Worm (Caenorhabditis elegans) whole organism, L1 larva: ENCODE measurements around the gene gck-2.

Experiments used
- C04F5.9 ChIP-seq: sonication (generic microtip); optimal IDR thresholded peaks from 2 replicates; lab custom pipeline; 2016; ENCODE audit warnings: missing genetic modification characterization, missing compliant biosample characterization
- C34B4.2 ChIP-seq: sonication (generic microtip); optimal IDR thresholded peaks from 2 replicates; lab custom pipeline; 2017; ENCODE audit warnings: mild to moderate bottlenecking, missing genetic modification characterization, missing compliant biosample characterization
- aha-1 ChIP-seq: fragments of 150-350 bp; optimal IDR thresholded peaks from 2 replicates; lab custom pipeline; 2014; ENCODE audit warnings: missing biosample characterization, missing genetic modification characterization
- aly-2 ChIP-seq: fragments of 150-350 bp; optimal IDR thresholded peaks from 2 replicates; lab custom pipeline; 2014; ENCODE audit warnings: missing biosample characterization, missing genetic modification characterization
- blmp-1 ChIP-seq: fragments of 150-350 bp; optimal IDR thresholded peaks from 2 replicates; lab custom pipeline; 2014; ENCODE audit warnings: missing biosample characterization, missing genetic modification characterization
- ceh-82 ChIP-seq, 3 experiments: fragments of 150-350 bp in 1 of 3; sonication (generic microtip) in 2 of 3; optimal IDR thresholded peaks; 2 replicates each; lab custom pipeline; 2014 to 2017; ENCODE audit warnings: missing biosample characterization in 3 of 3, missing genetic modification characterization in 3 of 3
- ces-1 ChIP-seq: fragments of 150-350 bp; optimal IDR thresholded peaks from 2 replicates; lab custom pipeline; 2014; ENCODE audit warnings: missing biosample characterization, missing genetic modification reagents, missing genetic modification characterization
- dsc-1 ChIP-seq: sonication (generic microtip); optimal IDR thresholded peaks from 2 replicates; lab custom pipeline; 2016; ENCODE audit warnings: mild to moderate bottlenecking, missing genetic modification characterization, missing compliant biosample characterization
- efl-1 ChIP-seq, 4 experiments: fragments of 150-350 bp; optimal IDR thresholded peaks in 3 of 4; peaks in 1 of 4; 1 replicate in 1 of 4; 2 replicates in 3 of 4; lab custom pipeline; 2014; ENCODE audit warnings: missing biosample characterization in 2 of 4, missing genetic modification characterization in 2 of 4, missing genetic modification reagents in 2 of 4
- elt-2 ChIP-seq: sonication (generic microtip); optimal IDR thresholded peaks from 2 replicates; lab custom pipeline; 2016; ENCODE audit warnings: missing genetic modification characterization, mild to moderate bottlenecking, inconsistent platforms, missing compliant biosample characterization, missing genetic modification reagents
- ets-5 ChIP-seq: fragments of 200-800 bp; sonication (Bioruptor generic); IDR thresholded peaks from 2 replicates; pipeline ENCODE4 v1.3.6; 2022; ENCODE audit warnings: missing genetic modification characterization, missing compliant biosample characterization
- fkh-4 ChIP-seq: sonication (generic microtip); optimal IDR thresholded peaks from 2 replicates; lab custom pipeline; 2016; ENCODE audit warnings: missing compliant biosample characterization, missing genetic modification characterization, borderline replicate concordance
- fkh-8 ChIP-seq: sonication (generic microtip); optimal IDR thresholded peaks from 2 replicates; lab custom pipeline; 2016; ENCODE audit warnings: mild to moderate bottlenecking, missing genetic modification characterization, missing compliant biosample characterization
- hlh-4 ChIP-seq: sonication (generic microtip); optimal IDR thresholded peaks from 2 replicates; lab custom pipeline; 2016; ENCODE audit warnings: mild to moderate bottlenecking, missing genetic modification characterization, missing compliant biosample characterization
- lin-14 ChIP-seq: fragments of 200-800 bp; sonication (Bioruptor generic); optimal IDR thresholded peaks from 2 replicates; lab custom pipeline; 2018; ENCODE audit warnings: mild to moderate bottlenecking, missing genetic modification characterization, moderate library complexity, missing compliant biosample characterization
- lin-39 ChIP-seq: fragments of 150-350 bp; optimal IDR thresholded peaks from 2 replicates; lab custom pipeline; 2014; ENCODE audit warnings: missing biosample characterization, missing genetic modification reagents, missing genetic modification characterization
- lir-3 ChIP-seq: sonication (generic microtip); optimal IDR thresholded peaks from 2 replicates; lab custom pipeline; 2016; ENCODE audit warnings: mild to moderate bottlenecking, missing genetic modification characterization, moderate library complexity, missing compliant biosample characterization; ENCODE audit not compliant: poor library complexity
- lsy-2 ChIP-seq, 2 experiments: fragments of 150-350 bp; optimal IDR thresholded peaks; 2 replicates each; lab custom pipeline; 2014; ENCODE audit warnings: missing biosample characterization in 2 of 2, missing genetic modification characterization in 2 of 2
- mab-9 ChIP-seq: fragments of 200-800 bp; sonication (Bioruptor generic); IDR thresholded peaks from 2 replicates; pipeline ENCODE4 v1.3.6; 2022; ENCODE audit warnings: missing genetic modification reagents, missing genetic modification characterization, missing compliant biosample characterization
- mef-2 ChIP-seq: fragments of 150-350 bp; optimal IDR thresholded peaks from 2 replicates; lab custom pipeline; 2014; ENCODE audit warnings: missing biosample characterization, missing genetic modification characterization
- mep-1 ChIP-seq: fragments of 150-350 bp; optimal IDR thresholded peaks from 2 replicates; lab custom pipeline; 2014; ENCODE audit warnings: missing biosample characterization, missing genetic modification characterization
- nhr-12 ChIP-seq: sonication (generic microtip); optimal IDR thresholded peaks from 2 replicates; lab custom pipeline; 2017; ENCODE audit warnings: missing biosample characterization, missing genetic modification characterization
- nhr-19 ChIP-seq: fragments of 200-800 bp; sonication (Bioruptor generic); conservative IDR thresholded peaks from 2 replicates; pipeline ENCODE4 v1.3.6; 2022; ENCODE audit warnings: missing genetic modification characterization, missing compliant biosample characterization
- nhr-20 ChIP-seq: sonication (generic microtip); optimal IDR thresholded peaks from 2 replicates; lab custom pipeline; 2016; ENCODE audit warnings: mild to moderate bottlenecking, missing genetic modification characterization, missing compliant biosample characterization
- nhr-237 ChIP-seq: fragments of 150-350 bp; optimal IDR thresholded peaks from 2 replicates; lab custom pipeline; 2014; ENCODE audit warnings: missing biosample characterization, missing genetic modification characterization
- nhr-47 ChIP-seq: sonication (generic microtip); optimal IDR thresholded peaks from 2 replicates; lab custom pipeline; 2016; ENCODE audit warnings: mild to moderate bottlenecking, missing genetic modification characterization, moderate library complexity, missing compliant biosample characterization
- nhr-71 ChIP-seq: sonication (generic microtip); optimal IDR thresholded peaks from 2 replicates; lab custom pipeline; 2016; ENCODE audit warnings: mild to moderate bottlenecking, missing genetic modification characterization, moderate library complexity, missing compliant biosample characterization
- nhr-84 ChIP-seq: sonication (generic microtip); optimal IDR thresholded peaks from 2 replicates; lab custom pipeline; 2017; ENCODE audit warnings: missing biosample characterization, missing genetic modification characterization
- nhr-85 ChIP-seq: sonication (generic microtip); peaks from one replicate; lab custom pipeline; 2016; ENCODE audit warnings: missing genetic modification characterization, inconsistent platforms, missing compliant biosample characterization
- nhr-90 ChIP-seq: sonication (generic microtip); optimal IDR thresholded peaks from 2 replicates; lab custom pipeline; 2016; ENCODE audit warnings: mild to moderate bottlenecking, missing genetic modification characterization, missing compliant biosample characterization; ENCODE audit not compliant: poor library complexity
- pag-3 ChIP-seq: sonication (generic microtip); optimal IDR thresholded peaks from 2 replicates; lab custom pipeline; 2017; ENCODE audit warnings: missing genetic modification characterization, mild to moderate bottlenecking, missing compliant biosample characterization, antibody characterized with exemption, borderline replicate concordance; ENCODE audit not compliant: insufficient read depth
- pax-3 ChIP-seq: fragments of 200-800 bp; sonication (Bioruptor generic); optimal IDR thresholded peaks from 2 replicates; lab custom pipeline; 2018; ENCODE audit warnings: mild to moderate bottlenecking, missing genetic modification characterization, moderate library complexity, missing compliant biosample characterization
- rnt-1 ChIP-seq: sonication (generic microtip); optimal IDR thresholded peaks from 2 replicates; lab custom pipeline; 2016; ENCODE audit warnings: mild to moderate bottlenecking, missing genetic modification characterization, moderate library complexity, missing compliant biosample characterization
- snu-23 ChIP-seq: sonication (generic microtip); optimal IDR thresholded peaks from 2 replicates; lab custom pipeline; 2016; ENCODE audit warnings: missing genetic modification characterization, missing compliant biosample characterization
- sox-4 ChIP-seq: sonication (generic microtip); optimal IDR thresholded peaks from 2 replicates; lab custom pipeline; 2016; ENCODE audit warnings: missing genetic modification characterization, missing compliant biosample characterization
- tbx-2 ChIP-seq: sonication (generic microtip); optimal IDR thresholded peaks from 2 replicates; lab custom pipeline; 2016; ENCODE audit warnings: missing genetic modification characterization, missing compliant biosample characterization
- tlp-1 ChIP-seq: fragments of 150-350 bp; optimal IDR thresholded peaks from 2 replicates; lab custom pipeline; 2014; ENCODE audit warnings: missing biosample characterization, missing genetic modification characterization
- unc-130 ChIP-seq: fragments of 150-350 bp; optimal IDR thresholded peaks from 2 replicates; lab custom pipeline; 2017; ENCODE audit warnings: missing biosample characterization, missing genetic modification characterization, inconsistent platforms
- unc-30 ChIP-seq: sonication (generic microtip); optimal IDR thresholded peaks from 2 replicates; lab custom pipeline; 2017; ENCODE audit warnings: missing biosample characterization, missing genetic modification characterization
- unc-62 ChIP-seq: fragments of 150-350 bp; optimal IDR thresholded peaks from 2 replicates; lab custom pipeline; 2014; ENCODE audit warnings: missing biosample characterization, missing genetic modification reagents, missing genetic modification characterization
- unc-98 ChIP-seq: fragments of 200-800 bp; sonication (Bioruptor generic); IDR thresholded peaks from 2 replicates; pipeline ENCODE4 v1.3.6; 2022; ENCODE audit warnings: missing genetic modification characterization, missing compliant biosample characterization
- zag-1 ChIP-seq: fragments of 150-350 bp; optimal IDR thresholded peaks from 2 replicates; lab custom pipeline; 2014; ENCODE audit warnings: missing biosample characterization, missing genetic modification characterization
- ztf-4 ChIP-seq: fragments of 150-350 bp; optimal IDR thresholded peaks from 2 replicates; lab custom pipeline; 2014; ENCODE audit warnings: missing biosample characterization, missing genetic modification characterization

Gene gck-2

DNA sequence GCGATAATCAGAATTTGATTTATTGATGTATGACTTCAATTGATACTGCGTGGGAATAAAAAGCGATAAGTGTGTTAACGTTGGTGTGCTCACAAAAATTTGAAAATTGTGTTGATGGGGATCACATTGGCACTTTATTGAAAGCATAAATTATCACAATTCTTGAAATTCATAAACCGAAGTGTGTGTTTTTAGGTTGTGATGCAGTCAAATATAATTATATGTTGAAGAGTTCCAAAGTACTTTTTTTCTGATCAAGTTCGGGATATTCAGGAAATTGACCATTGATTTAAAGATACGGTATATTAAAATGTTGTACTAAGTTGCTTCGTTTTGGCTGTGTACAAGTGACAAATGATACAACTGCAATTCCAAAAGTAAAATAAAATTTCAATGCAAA, 16.8 kb downstream of the gck-2 start, which contains the start of gene srh-28:
Gene srh-28, minus strand, starts transcription at position 101 of the 400 bp plus-strand sequence.
- TF ChIP-seq aha-1 (no peak), fkh-8 (peak; percentile 49), blmp-1 (no peak), hlh-4 (tag; lab: Kevin White, UChicago) (no peak), nhr-47 (tag; lab: Kevin White, UChicago) (peak; percentile 30), ets-5 (GFP tag; lab: Robert Waterston, UW) (no peak), ztf-4 (tag; lab: Kevin White, UChicago) (no peak), unc-62 (no peak), nhr-71 (tag; lab: Kevin White, UChicago) (peak; percentile 17)

DNA sequence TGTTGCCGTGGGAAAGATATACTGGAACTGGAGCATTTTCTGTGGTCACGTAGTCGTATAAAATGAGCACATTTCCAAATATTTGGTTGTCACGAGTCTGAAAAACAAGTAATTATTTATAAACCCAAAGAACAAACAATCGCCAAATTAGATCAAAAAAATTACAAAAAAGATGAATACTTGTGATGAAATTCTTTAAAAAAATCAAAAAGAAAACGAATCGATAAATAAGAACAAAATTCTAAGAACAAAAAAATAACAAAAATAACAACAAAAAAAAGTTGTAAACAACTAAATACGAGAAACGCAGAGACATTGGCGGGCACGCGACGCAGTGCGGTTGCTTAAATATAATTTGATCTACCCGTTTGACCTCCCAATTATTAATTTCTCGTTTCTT, 18.7 kb downstream of the gck-2 start, which contains the start of gene ZC404.16:
Gene ZC404.16, minus strand, starts transcription at position 101 of the 400 bp plus-strand sequence.
- TF ChIP-seq lin-39 (tag; lab: Kevin White, UChicago): no peak
- no peak for TF ChIP-seq lir-3 (tag; lab: Kevin White, UChicago)
- no peak for TF ChIP-seq fkh-4 (tag; lab: Kevin White, UChicago)
- no peak for TF ChIP-seq nhr-85 (tag; lab: Kevin White, UChicago)
- TF ChIP-seq elt-2 (tag; lab: Kevin White, UChicago): no peak
- TF ChIP-seq snu-23: no peak
- TF ChIP-seq ets-5 (GFP tag; lab: Robert Waterston, UW): no peak
- TF ChIP-seq nhr-84 (tag; lab: Kevin White, UChicago): no peak
- TF ChIP-seq zag-1: no peak
- TF ChIP-seq mef-2 (tag; lab: Kevin White, UChicago): no peak
- TF ChIP-seq blmp-1: no peak

DNA sequence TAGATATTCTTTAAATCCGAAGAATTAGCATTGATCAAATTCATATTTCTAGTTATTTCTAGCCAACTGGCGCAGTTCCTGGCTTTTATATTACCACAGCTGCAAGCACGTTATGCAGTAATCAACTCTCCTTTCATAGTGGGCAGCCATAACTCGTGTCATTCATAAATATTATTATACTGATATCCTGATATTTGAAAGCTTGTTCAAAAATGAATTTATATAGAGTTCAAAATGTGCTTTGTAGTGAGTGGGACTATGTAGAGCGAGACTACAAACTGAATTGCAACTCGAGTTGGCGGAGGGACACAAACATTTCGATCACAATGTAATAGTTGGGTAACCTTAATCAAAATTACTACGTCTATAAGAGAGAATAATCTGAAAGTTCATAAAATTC, 20.8 kb downstream of the gck-2 start, which contains the start of gene srh-30:
Gene srh-30, minus strand, starts transcription at position 101 of the 400 bp plus-strand sequence.
- TF ChIP-seq tlp-1 (tag; lab: Kevin White, UChicago) (no peak), mab-9 (GFP tag; lab: Robert Waterston, UW) (no peak), tbx-2 (tag; lab: Kevin White, UChicago) (no peak), nhr-90 (no peak), mep-1 (tag; lab: Kevin White, UChicago) (no peak), unc-30 (tag; lab: Kevin White, UChicago) (no peak), hlh-4 (tag; lab: Kevin White, UChicago) (no peak), nhr-20 (no peak)
- TF ChIP-seq, all 84 proteins: peak for 0

DNA sequence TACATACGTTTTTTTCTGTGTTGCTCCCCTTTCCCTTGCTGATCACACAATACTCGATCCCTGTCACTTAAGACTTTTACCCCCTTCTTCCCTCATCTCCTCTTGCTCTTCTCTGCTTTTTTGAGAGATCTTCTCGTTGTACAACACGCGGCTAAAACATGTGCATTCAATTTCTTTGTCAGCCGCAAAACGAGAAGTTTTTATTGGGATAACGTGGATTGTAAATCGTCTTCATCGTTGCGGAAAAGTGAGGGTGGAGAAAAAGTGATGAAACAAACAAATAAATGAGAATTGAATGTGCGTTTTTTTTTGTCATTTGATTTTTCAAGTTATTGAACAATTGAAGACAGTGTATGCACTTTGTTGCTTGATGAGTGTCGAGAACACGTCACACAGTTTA, 23.0 kb downstream of the gck-2 start:
- TF ChIP-seq lin-14 (GFP tag; lab: Kevin White, UChicago) (peak; percentile 31), unc-98 (GFP tag; lab: Robert Waterston, UW) (no peak), ces-1 (GFP tag; lab: Kevin White, UChicago) (no peak), fkh-4 (tag; lab: Kevin White, UChicago) (peak; percentile 55), snu-23 (peak; percentile 21), dsc-1 (tag; lab: Kevin White, UChicago) (peak; percentile 92), sox-4 (tag; lab: Kevin White, UChicago) (no peak), rnt-1 (tag; lab: Kevin White, UChicago) (peak; percentile 34)

DNA sequence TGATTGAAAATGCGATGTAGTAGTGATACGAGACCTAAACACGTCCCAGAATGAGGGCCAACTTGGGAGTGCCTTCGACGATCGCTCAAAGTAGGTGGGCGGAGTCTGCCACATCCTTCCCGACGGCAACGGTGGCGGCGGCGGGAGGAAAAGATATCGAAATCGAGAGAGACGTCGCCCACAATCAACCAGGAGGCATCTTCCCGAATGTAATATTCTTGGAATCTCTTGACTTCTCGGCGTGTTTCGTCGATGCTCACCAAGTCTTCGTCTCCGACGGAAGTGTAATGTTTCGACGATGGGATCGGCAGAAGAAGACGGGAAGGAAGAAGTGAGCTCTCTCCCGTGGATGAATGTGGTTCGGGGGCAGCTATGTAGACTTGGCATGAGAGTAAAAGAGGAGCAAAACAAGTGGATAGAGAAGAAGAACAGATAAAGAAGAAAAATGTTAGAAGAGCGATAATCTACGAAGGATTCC, 24.0 kb downstream of the gck-2 start, which contains the start of the genes T25F10.1 and clik-1:
Gene T25F10.1, plus strand, starts transcription at position 51 of the 478 bp plus-strand sequence.
Gene clik-1, minus strand, starts transcription at position 281 of the 478 bp plus-strand sequence.
- TF ChIP-seq nhr-20: peak; percentile 17
- no peak for TF ChIP-seq pax-3 (tag; lab: Kevin White, UChicago)
- peak; percentile 35 for TF ChIP-seq nhr-85 (tag; lab: Kevin White, UChicago)
- TF ChIP-seq tbx-2 (tag; lab: Kevin White, UChicago): no peak
- TF ChIP-seq C04F5.9 (tag; lab: Kevin White, UChicago): no peak
- TF ChIP-seq C34B4.2 (tag; lab: Kevin White, UChicago): no peak
- TF ChIP-seq aly-2 (tag; lab: Kevin White, UChicago): no peak
- peak; percentile 63 for TF ChIP-seq dsc-1 (tag; lab: Kevin White, UChicago)
- TF ChIP-seq rnt-1 (tag; lab: Kevin White, UChicago): peak; percentile 76
- TF ChIP-seq ceh-82 (tag; optimal IDR thresholded peaks at IDR 0.05; lab: Kevin White, UChicago): no peak
- TF ChIP-seq snu-23: peak; percentile 49
- peak; percentile 52 for TF ChIP-seq nhr-19
- peak; percentile 83 for TF ChIP-seq lin-14 (GFP tag; lab: Kevin White, UChicago)
- TF ChIP-seq unc-130: peak; percentile 54
- no peak for TF ChIP-seq unc-98 (GFP tag; lab: Robert Waterston, UW)
- no peak for TF ChIP-seq nhr-12 (tag; lab: Kevin White, UChicago)
- TF ChIP-seq ets-5 (GFP tag; lab: Robert Waterston, UW): no peak
- TF ChIP-seq hlh-4 (tag; lab: Kevin White, UChicago): no peak
- TF ChIP-seq pag-3 (tag; lab: Kevin White, UChicago): peak; percentile 97
- no peak for TF ChIP-seq efl-1 (optimal IDR thresholded peaks at IDR 0.05; lab: Kevin White, UChicago)
- TF ChIP-seq efl-1 (GFP tag; optimal IDR thresholded peaks at IDR 0.05 in 1 of 2; lab: Kevin White, UChicago): peak in 1 of 2 experiments; percentile 11
- no peak for TF ChIP-seq nhr-237 (tag; lab: Kevin White, UChicago)
- peak; percentile 80 for TF ChIP-seq nhr-71 (tag; lab: Kevin White, UChicago)
- TF ChIP-seq lsy-2 (tag; optimal IDR thresholded peaks at IDR 0.05; lab: Kevin White, UChicago): peak in 1 of 2 experiments; percentile 28
